Fruit fly (Drosophila melanogaster) whole organism, embryonic: Measurements from ENCODE around the gene janB.

ENCODE experiments used
- Asciz ChIP-seq: fragments of 200-800 bp; sonication (Bioruptor generic); optimal IDR thresholded peaks from 2 replicates; lab custom pipeline; 2017; ENCODE audit warnings: missing biosample characterization, mild to moderate bottlenecking, missing genetic modification characterization, missing genetic modification reagents
- B-H2 ChIP-seq: fragments of 200-800 bp; sonication (Bioruptor generic); optimal IDR thresholded peaks from 2 replicates; lab custom pipeline; 2018; ENCODE audit warnings: missing biosample characterization, mild to moderate bottlenecking, missing genetic modification characterization
- CG10147 ChIP-seq: fragments of 200-800 bp; sonication (Bioruptor generic); optimal IDR thresholded peaks from 2 replicates; lab custom pipeline; 2019; ENCODE audit warnings: missing biosample characterization, mild to moderate bottlenecking, missing genetic modification characterization, moderate library complexity
- CG1233 ChIP-seq: fragments of 200-800 bp; sonication (Bioruptor generic); optimal IDR thresholded peaks from 4 replicates; lab custom pipeline; 2018; ENCODE audit warnings: missing biosample characterization, mild to moderate bottlenecking, missing genetic modification characterization
- CG12744 ChIP-seq: fragments of 200-800 bp; sonication (Bioruptor generic); optimal IDR thresholded peaks from 2 replicates; lab custom pipeline; 2016; ENCODE audit warnings: missing biosample characterization, missing genetic modification characterization
- CG13296 ChIP-seq: fragments of 200-800 bp; sonication (Bioruptor generic); optimal IDR thresholded peaks from 3 replicates; lab custom pipeline; 2018; ENCODE audit warnings: missing biosample characterization, mild to moderate bottlenecking, missing genetic modification characterization
- CG13775 ChIP-seq: fragments of 200-800 bp; sonication (Bioruptor generic); optimal IDR thresholded peaks from 3 replicates; lab custom pipeline; 2017; ENCODE audit warnings: missing biosample characterization, mild to moderate bottlenecking, missing genetic modification characterization
- CG14441 ChIP-seq: fragments of 200-800 bp; sonication (Bioruptor generic); IDR thresholded peaks from 2 replicates; pipeline ENCODE4 v1.3.6; 2022; ENCODE audit warnings: missing biosample characterization, missing genetic modification characterization
- CG15696 ChIP-seq: fragments of 200-800 bp; sonication (Bioruptor generic); optimal IDR thresholded peaks from 2 replicates; lab custom pipeline; 2019; ENCODE audit warnings: missing biosample characterization, mild to moderate bottlenecking, missing genetic modification characterization, moderate library complexity
- CG1603 ChIP-seq: fragments of 200-800 bp; sonication (Bioruptor generic); optimal IDR thresholded peaks from 2 replicates; lab custom pipeline; 2019; ENCODE audit warnings: missing biosample characterization, mild to moderate bottlenecking, missing genetic modification characterization, moderate library complexity
- CG16813 ChIP-seq: fragments of 200-800 bp; sonication (Bioruptor generic); IDR thresholded peaks from 3 replicates; pipeline ENCODE4 v1.3.6; 2022; ENCODE audit warnings: missing biosample characterization, missing genetic modification characterization; ENCODE audit not compliant: partially characterized antibody
- CG16815 ChIP-seq: fragments of 200-800 bp; sonication (Bioruptor generic); optimal IDR thresholded peaks from 3 replicates; lab custom pipeline; 2017; ENCODE audit warnings: missing biosample characterization, mild to moderate bottlenecking, missing genetic modification characterization
- CG17361 ChIP-seq: fragments of 200-800 bp; sonication (Bioruptor generic); IDR thresholded peaks from 3 replicates; pipeline ENCODE4 v1.3.6; 2022; ENCODE audit warnings: missing biosample characterization, missing genetic modification characterization
- CG17612 ChIP-seq: fragments of 200-800 bp; sonication (Bioruptor generic); IDR thresholded peaks from 2 replicates; pipeline ENCODE4 v1.3.6; 2022; ENCODE audit warnings: missing biosample characterization, missing genetic modification characterization
- CG17829 ChIP-seq: fragments of 200-800 bp; optimal IDR thresholded peaks from 2 replicates; lab custom pipeline; 2019; ENCODE audit warnings: missing biosample characterization, mild to moderate bottlenecking, missing genetic modification characterization, moderate library complexity
- CG18599 ChIP-seq: fragments of 200-800 bp; sonication (Bioruptor generic); optimal IDR thresholded peaks from 3 replicates; lab custom pipeline; 2017; ENCODE audit warnings: missing biosample characterization, missing genetic modification characterization, mild to moderate bottlenecking, moderate library complexity, missing genetic modification reagents
- CG2889 ChIP-seq: fragments of 200-800 bp; sonication (Bioruptor generic); IDR thresholded peaks from 3 replicates; pipeline ENCODE4 v1.3.6; 2022; ENCODE audit warnings: missing biosample characterization, missing genetic modification characterization
- CG5953 ChIP-seq: fragments of 200-800 bp; sonication (Bioruptor generic); IDR thresholded peaks from 2 replicates; pipeline ENCODE4 v1.3.6; 2022; ENCODE audit warnings: missing biosample characterization, missing genetic modification characterization
- CG7357 ChIP-seq: fragments of 200-800 bp; sonication (Bioruptor generic); IDR thresholded peaks from 3 replicates; pipeline ENCODE4 v1.3.6; 2022; ENCODE audit warnings: missing biosample characterization, missing genetic modification characterization
- CG7839 ChIP-seq: fragments of 200-800 bp; sonication (Bioruptor generic); optimal IDR thresholded peaks from 3 replicates; lab custom pipeline; 2018; ENCODE audit warnings: missing biosample characterization, mild to moderate bottlenecking, missing genetic modification characterization, moderate library complexity
- CG8281 ChIP-seq: fragments of 200-800 bp; sonication (Bioruptor generic); optimal IDR thresholded peaks from 2 replicates; lab custom pipeline; 2018; ENCODE audit warnings: missing biosample characterization, mild to moderate bottlenecking, missing genetic modification characterization, moderate library complexity
- CG8388 ChIP-seq: fragments of 200-800 bp; sonication (Bioruptor generic); optimal IDR thresholded peaks from 2 replicates; lab custom pipeline; 2019; ENCODE audit warnings: missing biosample characterization, mild to moderate bottlenecking, missing genetic modification characterization, moderate library complexity
- CG9215 ChIP-seq: fragments of 200-800 bp; sonication (Bioruptor generic); IDR thresholded peaks from 2 replicates; pipeline ENCODE4 v1.3.6; 2022; ENCODE audit warnings: missing biosample characterization, missing genetic modification characterization
- CoRest ChIP-seq: fragments of 200-800 bp; sonication (Bioruptor generic); optimal IDR thresholded peaks from 3 replicates; lab custom pipeline; 2018; ENCODE audit warnings: missing biosample characterization, mild to moderate bottlenecking, missing genetic modification characterization, moderate library complexity
- Hr3 ChIP-seq: fragments of 200-800 bp; sonication (Bioruptor generic); optimal IDR thresholded peaks from 3 replicates; lab custom pipeline; 2016; ENCODE audit warnings: missing biosample characterization, missing genetic modification characterization
- Meics ChIP-seq: fragments of 200-800 bp; sonication (Bioruptor generic); optimal IDR thresholded peaks from 2 replicates; lab custom pipeline; 2017; ENCODE audit warnings: missing biosample characterization, mild to moderate bottlenecking, missing genetic modification characterization
- NK7.1 ChIP-seq: fragments of 200-800 bp; sonication (Bioruptor generic); optimal IDR thresholded peaks from 3 replicates; lab custom pipeline; 2016; ENCODE audit warnings: missing biosample characterization, missing genetic modification characterization
- Scr ChIP-seq: fragments of 200-800 bp; sonication (Bioruptor generic); IDR thresholded peaks from 2 replicates; pipeline ENCODE4 v1.3.6; 2022; ENCODE audit warnings: missing biosample characterization, missing genetic modification characterization; ENCODE audit not compliant: partially characterized antibody
- Sry-δ ChIP-seq: fragments of 200-800 bp; sonication (Bioruptor generic); optimal IDR thresholded peaks from 2 replicates; lab custom pipeline; 2016; ENCODE audit warnings: missing biosample characterization, missing genetic modification characterization
- Xrp1 ChIP-seq: fragments of 200-800 bp; sonication (Bioruptor generic); IDR thresholded peaks from 2 replicates; pipeline ENCODE4 v1.3.6; 2022; ENCODE audit warnings: missing biosample characterization, missing genetic modification characterization
- btn ChIP-seq: fragments of 200-800 bp; sonication (Bioruptor generic); optimal IDR thresholded peaks from 2 replicates; lab custom pipeline; 2016; ENCODE audit warnings: missing biosample characterization, missing genetic modification characterization
- cwo ChIP-seq: fragments of 200-800 bp; sonication (Bioruptor generic); optimal IDR thresholded peaks from 3 replicates; lab custom pipeline; 2017; ENCODE audit warnings: missing biosample characterization, missing genetic modification characterization, mild to moderate bottlenecking, moderate library complexity, missing genetic modification reagents
- danr ChIP-seq: fragments of 200-800 bp; sonication (Bioruptor generic); IDR thresholded peaks from 2 replicates; pipeline ENCODE4 v1.3.6; 2022; ENCODE audit warnings: missing biosample characterization, missing genetic modification characterization
- dati ChIP-seq: fragments of 200-800 bp; sonication (Bioruptor generic); IDR thresholded peaks from 2 replicates; pipeline ENCODE4 v1.3.6; 2022; ENCODE audit warnings: missing biosample characterization, missing genetic modification characterization
- dpn ChIP-seq, 2 experiments: fragments of 200-800 bp; sonication (Bioruptor generic); optimal IDR thresholded peaks; 3 replicates each; lab custom pipeline; 2016; ENCODE audit warnings: missing biosample characterization in 2 of 2, missing genetic modification characterization in 2 of 2
- gem ChIP-seq: fragments of 200-800 bp; sonication (Bioruptor generic); optimal IDR thresholded peaks from 2 replicates; lab custom pipeline; 2019; ENCODE audit warnings: missing biosample characterization, mild to moderate bottlenecking, missing genetic modification characterization, moderate library complexity
- gfzf ChIP-seq: fragments of 200-800 bp; sonication (Bioruptor generic); optimal IDR thresholded peaks from 2 replicates; lab custom pipeline; 2016; ENCODE audit warnings: missing biosample characterization, mild to moderate bottlenecking, missing genetic modification characterization, moderate library complexity
- gsb ChIP-seq: fragments of 200-800 bp; sonication (Bioruptor generic); IDR thresholded peaks from 2 replicates; pipeline ENCODE4 v1.3.6; 2022; ENCODE audit warnings: missing biosample characterization, missing genetic modification characterization
- hbn ChIP-seq: fragments of 200-800 bp; sonication (Bioruptor generic); IDR thresholded peaks from 2 replicates; pipeline ENCODE4 v1.3.6; 2022; ENCODE audit warnings: missing biosample characterization, missing genetic modification characterization; ENCODE audit not compliant: partially characterized antibody
- hkb ChIP-seq, 2 experiments: fragments of 200-800 bp in 1 of 2; fragments of >200 bp in 1 of 2; sonication (Bioruptor generic) in 1 of 2; IDR thresholded peaks in 1 of 2; optimal IDR thresholded peaks in 1 of 2; 2 replicates each; pipeline versions ENCODE4 v1.3.6 to Lab custom; 2017 to 2022; ENCODE audit warnings: missing biosample characterization in 1 of 2, missing genetic modification characterization in 1 of 2
- jumu ChIP-seq: fragments of 200-800 bp; sonication (Bioruptor generic); optimal IDR thresholded peaks from 3 replicates; lab custom pipeline; 2016; ENCODE audit warnings: missing biosample characterization, missing genetic modification characterization
- kah ChIP-seq: fragments of 200-800 bp; sonication (Bioruptor generic); optimal IDR thresholded peaks from 2 replicates; lab custom pipeline; 2018; ENCODE audit warnings: missing biosample characterization, mild to moderate bottlenecking, missing genetic modification characterization
- lilli ChIP-seq: fragments of 200-800 bp; sonication (Bioruptor generic); optimal IDR thresholded peaks from 3 replicates; lab custom pipeline; 2016; ENCODE audit warnings: missing biosample characterization, missing genetic modification characterization
- nau ChIP-seq: fragments of 200-800 bp; sonication (Bioruptor generic); optimal IDR thresholded peaks from 3 replicates; lab custom pipeline; 2017; ENCODE audit warnings: missing biosample characterization, mild to moderate bottlenecking, missing genetic modification characterization, missing genetic modification reagents
- onecut ChIP-seq: fragments of 200-800 bp; sonication (Bioruptor generic); IDR thresholded peaks from 2 replicates; pipeline ENCODE4 v1.3.6; 2022; ENCODE audit warnings: missing biosample characterization, missing genetic modification characterization
- sob ChIP-seq: fragments of 200-800 bp; sonication (Bioruptor generic); IDR thresholded peaks from 2 replicates; pipeline ENCODE4 v1.3.6; 2022; ENCODE audit warnings: missing biosample characterization, missing genetic modification characterization
- sug ChIP-seq: fragments of 200-800 bp; optimal IDR thresholded peaks from 2 replicates; lab custom pipeline; 2019; ENCODE audit warnings: missing biosample characterization, mild to moderate bottlenecking, missing genetic modification characterization, moderate library complexity
- tgo ChIP-seq: fragments of 200-800 bp; sonication (Bioruptor generic); IDR thresholded peaks from 3 replicates; pipeline ENCODE4 v1.3.6; 2022; ENCODE audit warnings: missing biosample characterization, missing genetic modification characterization
- yki ChIP-seq: fragments of >200 bp; optimal IDR thresholded peaks from 3 replicates; lab custom pipeline; 2018

janB gene

dm6 chr3R:30055915-30056544, 17.5 kb upstream of the janB start, which contains the start of the genes Rpp14b and spn-A (continued):
- TF ChIP-seq CG16813 (GFP tag; lab: Robert Waterston, UW): no peak
- TF ChIP-seq onecut (GFP tag; lab: Robert Waterston, UW): no peak
- no peak for TF ChIP-seq dpn (GFP tag; optimal IDR thresholded peaks at IDR 0.05; lab: Kevin White, UChicago)
- no peak for TF ChIP-seq dati (GFP tag; lab: Robert Waterston, UW)
- TF ChIP-seq CG9215 (GFP tag; lab: Robert Waterston, UW): no peak
- 0 out of 2 replicates have a peak, but pooled peaks have one; percentile 4 for TF ChIP-seq CG5953 (GFP tag; lab: Robert Waterston, UW)
- TF ChIP-seq NK7.1 (GFP tag; lab: Kevin White, UChicago): no peak
- peak; percentile 14 for TF ChIP-seq CoRest (tag; lab: Kevin White, UChicago)
- no peak for TF ChIP-seq CG7839 (tag; lab: Kevin White, UChicago)
- no peak for TF ChIP-seq hbn (GFP tag; lab: Robert Waterston, UW)
- peak; percentile 26; the same call in 1 of the 2 replicates for TF ChIP-seq sob (GFP tag; lab: Robert Waterston, UW)
- no peak for TF ChIP-seq CG7357 (GFP tag; lab: Robert Waterston, UW)
- peak; percentile 46 for TF ChIP-seq B-H2 (GFP tag; lab: Kevin White, UChicago)
- TF ChIP-seq gsb: no peak
- TF ChIP-seq kah (GFP tag; lab: Kevin White, UChicago): no peak
- no peak for TF ChIP-seq btn (GFP tag; lab: Kevin White, UChicago)
- TF ChIP-seq CG14441: peak; percentile 41; the same call in 1 of the 2 replicates
- TF ChIP-seq sug (tag; lab: Kevin White, UChicago): no peak
- no peak for TF ChIP-seq danr (GFP tag; lab: Robert Waterston, UW)
- TF ChIP-seq CG17612: no peak
- TF ChIP-seq gfzf (GFP tag; lab: Kevin White, UChicago): no peak
- TF ChIP-seq Hr3 (GFP tag; lab: Kevin White, UChicago): no peak
- no peak for TF ChIP-seq hkb (optimal IDR thresholded peaks at IDR 0.05; lab: Kevin White, UChicago)
- no peak for TF ChIP-seq hkb (GFP tag; IDR thresholded peaks at IDR 0.05; lab: Robert Waterston, UW)
- TF ChIP-seq gem: peak; percentile 43
- TF ChIP-seq CG8281 (tag; lab: Kevin White, UChicago): no peak
- TF ChIP-seq CG16815 (GFP tag; lab: Kevin White, UChicago): peak; percentile 17
- TF ChIP-seq yki (lab: Kevin White, UChicago): peak; percentile 47
- peak; percentile 35; the same call in 1 of the 3 replicates for TF ChIP-seq tgo (GFP tag; lab: Robert Waterston, UW)
- no peak for TF ChIP-seq CG12744
- TF ChIP-seq CG10147 (GFP tag; lab: Kevin White, UChicago): no peak
- no peak for TF ChIP-seq Scr (GFP tag; lab: Robert Waterston, UW)
- TF ChIP-seq CG17829: no peak
- TF ChIP-seq jumu (GFP tag; lab: Kevin White, UChicago): no peak
- peak; percentile 6 for TF ChIP-seq CG18599 (GFP tag; lab: Kevin White, UChicago)
- TF ChIP-seq CG8388 (GFP tag; lab: Kevin White, UChicago): peak; percentile 8
- 0 out of 2 replicates have a peak, but pooled peaks have one; percentile 36 for TF ChIP-seq Xrp1 (GFP tag; lab: Robert Waterston, UW)
- TF ChIP-seq CG13775 (GFP tag; lab: Kevin White, UChicago): peak; percentile 40
- TF ChIP-seq CG13296 (GFP tag; lab: Kevin White, UChicago): no peak
- TF ChIP-seq Sry-δ (GFP tag; lab: Kevin White, UChicago): no peak
- TF ChIP-seq CG2889: no peak
- no peak for TF ChIP-seq cwo (GFP tag; lab: Kevin White, UChicago)
- TF ChIP-seq CG15696 (tag; lab: Kevin White, UChicago): peak; percentile 15
- no peak for TF ChIP-seq CG1233 (GFP tag; lab: Kevin White, UChicago)
- peak; percentile 30 for TF ChIP-seq Meics (GFP tag; lab: Kevin White, UChicago)
- peak; percentile 37 for TF ChIP-seq lilli (GFP tag; lab: Kevin White, UChicago)
- no peak for TF ChIP-seq Asciz (GFP tag; lab: Kevin White, UChicago)
- no peak; the same call in 2 of the 3 replicates for TF ChIP-seq CG17361 (GFP tag; lab: Robert Waterston, UW)
- peak; percentile 36 for TF ChIP-seq CG1603 (tag; lab: Kevin White, UChicago)
- TF ChIP-seq nau (GFP tag; lab: Kevin White, UChicago): no peak
